Worm (Caenorhabditis elegans) whole organism, L2 larva: ENCODE measurements around the gene Y6E2A.1.

Experiments used
- R02D3.7 ChIP-seq: fragments of 150-350 bp; optimal IDR thresholded peaks from 2 replicates; lab custom pipeline; 2014; ENCODE audit warnings: missing biosample characterization, missing genetic modification characterization
- ZK546.5 ChIP-seq: sonication (generic microtip); optimal IDR thresholded peaks from 2 replicates; lab custom pipeline; 2017; ENCODE audit warnings: missing biosample characterization, missing genetic modification characterization
- blmp-1 ChIP-seq: sonication (generic microtip); optimal IDR thresholded peaks from 2 replicates; lab custom pipeline; 2017; ENCODE audit warnings: missing genetic modification characterization, mild to moderate bottlenecking, missing compliant biosample characterization, antibody characterized with exemption, moderate library complexity; ENCODE audit not compliant: insufficient read depth
- ceh-82 ChIP-seq: fragments of 150-350 bp; optimal IDR thresholded peaks from 2 replicates; lab custom pipeline; 2014; ENCODE audit warnings: missing biosample characterization, missing genetic modification characterization
- elt-3 ChIP-seq: sonication (generic microtip); optimal IDR thresholded peaks from 2 replicates; lab custom pipeline; 2017; ENCODE audit warnings: missing biosample characterization, missing genetic modification characterization
- lin-13 ChIP-seq: fragments of 150-350 bp; optimal IDR thresholded peaks from 2 replicates; lab custom pipeline; 2014; ENCODE audit warnings: missing biosample characterization, missing genetic modification reagents, missing genetic modification characterization
- lin-39 ChIP-seq: fragments of 150-350 bp; optimal IDR thresholded peaks from 2 replicates; lab custom pipeline; 2014; ENCODE audit warnings: missing biosample characterization, missing genetic modification reagents, missing genetic modification characterization
- mbf-1 ChIP-seq: sonication (generic microtip); optimal IDR thresholded peaks from 2 replicates; lab custom pipeline; 2017; ENCODE audit warnings: missing biosample characterization, missing genetic modification characterization
- mdl-1 ChIP-seq, 2 experiments: fragments of 150-350 bp in 1 of 2; sonication (generic microtip) in 1 of 2; optimal IDR thresholded peaks; 2 replicates each; lab custom pipeline; 2017; ENCODE audit warnings: missing biosample characterization in 2 of 2, missing genetic modification characterization in 2 of 2
- nhr-23 ChIP-seq: fragments of 150-350 bp; optimal IDR thresholded peaks from 2 replicates; lab custom pipeline; 2014; ENCODE audit warnings: missing biosample characterization, missing genetic modification reagents, missing genetic modification characterization
- sma-9 ChIP-seq, 2 experiments: fragments of 150-350 bp in 1 of 2; sonication (generic microtip) in 1 of 2; optimal IDR thresholded peaks; 2 replicates each; lab custom pipeline; 2014 to 2016; ENCODE audit warnings: missing genetic modification characterization in 2 of 2, mild to moderate bottlenecking in 1 of 2, missing biosample characterization in 1 of 2, missing compliant biosample characterization in 1 of 2, missing genetic modification reagents in 1 of 2, moderate library complexity in 1 of 2
- snpc-4 ChIP-seq: fragments of 150-350 bp; optimal IDR thresholded peaks from 2 replicates; lab custom pipeline; 2014; ENCODE audit warnings: missing biosample characterization, missing genetic modification characterization
- unc-62 ChIP-seq: fragments of 150-350 bp; optimal IDR thresholded peaks from 2 replicates; lab custom pipeline; 2014; ENCODE audit warnings: missing biosample characterization, missing genetic modification reagents, missing genetic modification characterization
- ztf-4 ChIP-seq: fragments of 150-350 bp; optimal IDR thresholded peaks from 2 replicates; lab custom pipeline; 2014; ENCODE audit warnings: missing biosample characterization, missing genetic modification characterization

DNA sequence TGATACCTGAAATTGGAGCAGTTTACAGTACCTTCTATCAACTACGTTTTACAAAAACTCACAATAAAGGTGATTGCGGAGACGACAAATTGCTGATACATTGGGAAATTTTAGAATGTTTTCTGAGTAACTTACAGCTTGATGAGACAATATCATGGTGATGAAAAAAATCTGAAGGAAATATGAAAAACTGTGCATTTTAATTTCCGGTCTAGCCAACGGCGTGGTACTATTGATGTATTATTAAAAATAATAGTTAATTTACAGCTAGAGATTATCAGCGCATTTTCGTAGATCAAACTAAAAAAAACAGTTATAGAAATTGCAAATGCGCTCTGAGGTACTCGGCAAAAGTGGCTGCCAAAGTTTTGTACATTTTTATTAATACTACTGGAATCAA is 12.2 kb downstream of the Y6E2A.1 start, which contains the start of gene srx-29:
- no peak for TF ChIP-seq ceh-82 (tag; lab: Kevin White, UChicago)
- no peak for TF ChIP-seq unc-62 (GFP tag; lab: Kevin White, UChicago)
- no peak for TF ChIP-seq R02D3.7 (tag; lab: Kevin White, UChicago)
- TF ChIP-seq mdl-1 (tag; optimal IDR thresholded peaks at IDR 0.05; lab: Kevin White, UChicago): no peak
- TF ChIP-seq sma-9 (GFP tag; optimal IDR thresholded peaks at IDR 0.05; lab: Kevin White, UChicago): no peak
- no peak for TF ChIP-seq sma-9 (tag; optimal IDR thresholded peaks at IDR 0.05; lab: Kevin White, UChicago)
- TF ChIP-seq lin-13 (GFP tag; lab: Kevin White, UChicago): no peak
- no peak for TF ChIP-seq nhr-23 (tag; lab: Kevin White, UChicago)
- TF ChIP-seq lin-39 (tag; lab: Kevin White, UChicago): no peak
- no peak for TF ChIP-seq ztf-4 (tag; lab: Kevin White, UChicago)
- TF ChIP-seq snpc-4 (tag; lab: Kevin White, UChicago): no peak
- no peak for TF ChIP-seq mbf-1
- no peak for TF ChIP-seq ZK546.5 (tag; lab: Kevin White, UChicago)
- TF ChIP-seq blmp-1 (tag; lab: Kevin White, UChicago): no peak
- TF ChIP-seq elt-3: no peak
